Worm (Caenorhabditis elegans): Measurements from ENCODE around the gene faxc-1.

ce11 chrII:12263971-12264554, at the start of gene faxc-1:
- TF ChIP-seq ama-1 (optimal IDR thresholded peaks at IDR 0.05) (no peak), hnd-1 (tag; optimal IDR thresholded peaks at IDR 0.05) (no peak), hmbx-1 (tag; optimal IDR thresholded peaks at IDR 0.05) (no peak), F13C5.2 (tag; optimal IDR thresholded peaks at IDR 0.05) (no peak), pes-1 (GFP tag; IDR thresholded peaks at IDR 0.05) (no peak), tbx-11 (GFP tag; IDR thresholded peaks at IDR 0.05) (no peak), tra-4 (tag; optimal IDR thresholded peaks at IDR 0.05) (no peak), flt-1 (GFP tag; IDR thresholded peaks at IDR 0.05) (no peak), hmg-4 (GFP tag; optimal IDR thresholded peaks at IDR 0.05) (no peak), aly-1 (tag; optimal IDR thresholded peaks at IDR 0.05) (no peak), scrt-1 (GFP tag; IDR thresholded peaks at IDR 0.05) (no peak)
